Fruit fly (Drosophila melanogaster): ENCODE results near the gene Rubicon.

Gene Rubicon

dm6 chrX:8690003-8690402 is 13.1 kb downstream of the Rubicon start, which contains the start of the genes Ppt1 and Ogg1:
Gene Ppt1 (minus strand): TSS chrX:8690227.
Gene Ogg1 (plus strand): TSS chrX:8690327.
- peak; percentile 43 for TF ChIP-seq CG10147 (GFP tag; optimal IDR thresholded peaks at IDR 0.05)
- no peak for TF ChIP-seq CG43689 (GFP tag; IDR thresholded peaks at IDR 0.05)
- no peak for TF ChIP-seq bigmax (GFP tag; optimal IDR thresholded peaks at IDR 0.05)
- peak; percentile 83 for TF ChIP-seq CG15514 (GFP tag; optimal IDR thresholded peaks at IDR 0.05)
- TF ChIP-seq CG13894 (tag; optimal IDR thresholded peaks at IDR 0.05) = peak; percentile 48
- TF ChIP-seq HLH3B (GFP tag; IDR thresholded peaks at IDR 0.05) = peak; percentile 33; the same call in 1 of the 2 replicates
- peak; percentile 57 for TF ChIP-seq CG2712 (tag; optimal IDR thresholded peaks at IDR 0.05)
- TF ChIP-seq slp2 (GFP tag; optimal IDR thresholded peaks at IDR 0.05) = peak; percentile 9
- TF ChIP-seq sob (GFP tag; IDR thresholded peaks at IDR 0.05) = peak; percentile 42
- peak; percentile 56 for TF ChIP-seq tin (GFP tag; optimal IDR thresholded peaks at IDR 0.05)
- peak; percentile 45 for TF ChIP-seq YL-1 (GFP tag; optimal IDR thresholded peaks at IDR 0.05)
- peak; percentile 48 for TF ChIP-seq gro (GFP tag; optimal IDR thresholded peaks at IDR 0.05)
- TF ChIP-seq CG30020 (tag; optimal IDR thresholded peaks at IDR 0.05) = peak; percentile 50
- peak; percentile 73 for TF ChIP-seq CG13287 (GFP tag; IDR thresholded peaks at IDR 0.05; ENCODE audit: partially characterized antibody)
- TF ChIP-seq ERR (GFP tag; optimal IDR thresholded peaks at IDR 0.05) = no peak
- peak; percentile 63 for TF ChIP-seq HmgZ (tag; optimal IDR thresholded peaks at IDR 0.05)
- TF ChIP-seq Poxn (GFP tag; IDR thresholded peaks at IDR 0.05) = no peak
- TF ChIP-seq dmrt11E (tag; optimal IDR thresholded peaks at IDR 0.05) = no peak
- no peak for TF ChIP-seq CG11696 (GFP tag; IDR thresholded peaks at IDR 0.05)
- no peak for TF ChIP-seq Usf (GFP tag; optimal IDR thresholded peaks at IDR 0.05)
- peak; percentile 60 for TF ChIP-seq gem (tag; optimal IDR thresholded peaks at IDR 0.05)
- peak; percentile 22 for TF ChIP-seq exex (tag; optimal IDR thresholded peaks at IDR 0.05)
- peak; percentile 30 for TF ChIP-seq twi (tag; optimal IDR thresholded peaks at IDR 0.05)
- TF ChIP-seq Nf-YC (tag; optimal IDR thresholded peaks at IDR 0.05) = peak; percentile 23
- TF ChIP-seq wor (GFP tag; IDR thresholded peaks at IDR 0.05) = no peak
- TF ChIP-seq CG14050 (GFP tag; IDR thresholded peaks at IDR 0.05) = no peak
- no peak for TF ChIP-seq mld (GFP tag; IDR thresholded peaks at IDR 0.05; ENCODE audit: partially characterized antibody)
- no peak for TF ChIP-seq Hmx (GFP tag; optimal IDR thresholded peaks at IDR 0.05)
- no peak for TF ChIP-seq corto (GFP tag; optimal IDR thresholded peaks at IDR 0.05)
- TF ChIP-seq Ets65A (GFP tag) = peak; percentile 93
- no peak for TF ChIP-seq CG11456 (GFP tag; IDR thresholded peaks at IDR 0.05)
- TF ChIP-seq ap (GFP tag; IDR thresholded peaks at IDR 0.05) = no peak
- peak; percentile 64 for TF ChIP-seq BEAF-32 (GFP tag; optimal IDR thresholded peaks at IDR 0.05)
- peak; percentile 80 for TF ChIP-seq lilli (GFP tag; optimal IDR thresholded peaks at IDR 0.05)
- TF ChIP-seq peb (GFP tag; IDR thresholded peaks at IDR 0.05) = no peak
- TF ChIP-seq nau (GFP tag; optimal IDR thresholded peaks at IDR 0.05) = no peak
- peak; percentile 42 for TF ChIP-seq CG6689 (GFP tag; IDR thresholded peaks at IDR 0.05)
- TF ChIP-seq CG3065 (GFP tag; optimal IDR thresholded peaks at IDR 0.05) = no peak
- TF ChIP-seq repo (GFP tag; optimal IDR thresholded peaks at IDR 0.05) = no peak
- TF ChIP-seq nmo (GFP tag; optimal IDR thresholded peaks at IDR 0.05) = peak; percentile 56
- peak; percentile 16 for TF ChIP-seq CG15696 (tag; optimal IDR thresholded peaks at IDR 0.05)
- no peak for TF ChIP-seq pros (GFP tag; optimal IDR thresholded peaks at IDR 0.05)
- no peak for TF ChIP-seq Rx (GFP tag; IDR thresholded peaks at IDR 0.05)
- TF ChIP-seq Dll (GFP tag; IDR thresholded peaks at IDR 0.05; ENCODE audit: partially characterized antibody) = peak; percentile 75
- TF ChIP-seq dan (GFP tag; IDR thresholded peaks at IDR 0.05) = no peak
- peak; percentile 39 for TF ChIP-seq Myb (GFP tag; optimal IDR thresholded peaks at IDR 0.05)
- no peak for TF ChIP-seq CG3407 (GFP tag; optimal IDR thresholded peaks at IDR 0.05)
- 0 out of 3 replicates have a peak, but pooled peaks have one; percentile 8 for TF ChIP-seq CG14860 (GFP tag; IDR thresholded peaks at IDR 0.05; ENCODE audit: partially characterized antibody)
- peak; percentile 44; the same call in 1 of the 2 replicates for TF ChIP-seq CG7372 (GFP tag; IDR thresholded peaks at IDR 0.05)
- TF ChIP-seq CG34376 (GFP tag; optimal IDR thresholded peaks at IDR 0.05) = peak; percentile 48
- TF ChIP-seq CG4707 (GFP tag; optimal IDR thresholded peaks at IDR 0.05) = no peak
